Worm (Caenorhabditis elegans) whole organism, L1 larva: ENCODE results near the gene atg-16.1.

Experiments
- C16A3.4 ChIP-seq: fragments of 150-350 bp; optimal IDR thresholded peaks from 2 replicates; lab custom pipeline; 2014; ENCODE audit warnings: missing biosample characterization, missing genetic modification characterization
- F16B12.6 ChIP-seq: fragments of 150-350 bp; optimal IDR thresholded peaks from 2 replicates; lab custom pipeline; 2014; ENCODE audit warnings: missing biosample characterization, missing genetic modification characterization
- alr-1 ChIP-seq: fragments of 200-800 bp; sonication (Bioruptor generic); optimal IDR thresholded peaks from 2 replicates; lab custom pipeline; 2018; ENCODE audit warnings: borderline replicate concordance, mild to moderate bottlenecking, missing genetic modification characterization, missing compliant biosample characterization
- aly-2 ChIP-seq: fragments of 150-350 bp; optimal IDR thresholded peaks from 2 replicates; lab custom pipeline; 2014; ENCODE audit warnings: missing biosample characterization, missing genetic modification characterization
- ama-1 ChIP-seq: fragments of 150-350 bp; optimal IDR thresholded peaks from 2 replicates; lab custom pipeline; 2014
- blmp-1 ChIP-seq: fragments of 150-350 bp; optimal IDR thresholded peaks from 2 replicates; lab custom pipeline; 2014; ENCODE audit warnings: missing biosample characterization, missing genetic modification characterization
- ceh-63 ChIP-seq: fragments of 200-800 bp; sonication (Bioruptor generic); optimal IDR thresholded peaks from 2 replicates; lab custom pipeline; 2018; ENCODE audit warnings: mild to moderate bottlenecking, missing genetic modification characterization, missing compliant biosample characterization
- ceh-82 ChIP-seq, 3 experiments: fragments of 150-350 bp in 1 of 3; sonication (generic microtip) in 2 of 3; optimal IDR thresholded peaks; 2 replicates each; lab custom pipeline; 2014 to 2017; ENCODE audit warnings: missing biosample characterization in 3 of 3, missing genetic modification characterization in 3 of 3
- ceh-90 ChIP-seq: sonication (generic microtip); optimal IDR thresholded peaks from 2 replicates; lab custom pipeline; 2016; ENCODE audit warnings: missing genetic modification characterization, missing compliant biosample characterization
- dsc-1 ChIP-seq: sonication (generic microtip); optimal IDR thresholded peaks from 2 replicates; lab custom pipeline; 2016; ENCODE audit warnings: mild to moderate bottlenecking, missing genetic modification characterization, missing compliant biosample characterization
- egl-13 ChIP-seq: sonication (generic microtip); optimal IDR thresholded peaks from 2 replicates; lab custom pipeline; 2016; ENCODE audit warnings: missing genotype, missing genetic modification reagents, missing genetic modification characterization, missing compliant biosample characterization
- elt-2 ChIP-seq: sonication (generic microtip); optimal IDR thresholded peaks from 2 replicates; lab custom pipeline; 2016; ENCODE audit warnings: missing genetic modification characterization, mild to moderate bottlenecking, inconsistent platforms, missing compliant biosample characterization, missing genetic modification reagents
- ets-5 ChIP-seq: fragments of 200-800 bp; sonication (Bioruptor generic); IDR thresholded peaks from 2 replicates; pipeline ENCODE4 v1.3.6; 2022; ENCODE audit warnings: missing genetic modification characterization, missing compliant biosample characterization
- fkh-10 ChIP-seq: sonication (generic microtip); optimal IDR thresholded peaks from 2 replicates; lab custom pipeline; 2017; ENCODE audit warnings: missing biosample characterization, missing genetic modification reagents, missing genetic modification characterization
- fos-1 ChIP-seq: fragments of 150-350 bp; optimal IDR thresholded peaks from 2 replicates; lab custom pipeline; 2014; ENCODE audit warnings: missing biosample characterization, missing genetic modification characterization
- hlh-4 ChIP-seq: sonication (generic microtip); optimal IDR thresholded peaks from 2 replicates; lab custom pipeline; 2016; ENCODE audit warnings: mild to moderate bottlenecking, missing genetic modification characterization, missing compliant biosample characterization
- hpl-2 ChIP-seq: fragments of 150-350 bp; optimal IDR thresholded peaks from 2 replicates; lab custom pipeline; 2014; ENCODE audit warnings: missing biosample characterization, missing genetic modification reagents, missing genetic modification characterization
- irx-1 ChIP-seq: sonication (generic microtip); optimal IDR thresholded peaks from 2 replicates; lab custom pipeline; 2016; ENCODE audit warnings: missing genetic modification characterization, missing compliant biosample characterization
- lin-14 ChIP-seq: fragments of 200-800 bp; sonication (Bioruptor generic); optimal IDR thresholded peaks from 2 replicates; lab custom pipeline; 2018; ENCODE audit warnings: mild to moderate bottlenecking, missing genetic modification characterization, moderate library complexity, missing compliant biosample characterization
- lin-15B ChIP-seq: fragments of 150-350 bp; sonication (generic microtip); optimal IDR thresholded peaks from 3 replicates; lab custom pipeline; 2014; ENCODE audit warnings: missing biosample characterization, missing genetic modification characterization
- lin-39 ChIP-seq: fragments of 150-350 bp; optimal IDR thresholded peaks from 2 replicates; lab custom pipeline; 2014; ENCODE audit warnings: missing biosample characterization, missing genetic modification reagents, missing genetic modification characterization
- lir-3 ChIP-seq: sonication (generic microtip); optimal IDR thresholded peaks from 2 replicates; lab custom pipeline; 2016; ENCODE audit warnings: mild to moderate bottlenecking, missing genetic modification characterization, moderate library complexity, missing compliant biosample characterization; ENCODE audit not compliant: poor library complexity
- mdl-1 ChIP-seq, 2 experiments: fragments of 150-350 bp; optimal IDR thresholded peaks; 2 replicates each; lab custom pipeline; 2014 to 2017; ENCODE audit warnings: missing biosample characterization in 2 of 2, missing genetic modification characterization in 2 of 2, inconsistent platforms in 1 of 2
- nhr-19 ChIP-seq: fragments of 200-800 bp; sonication (Bioruptor generic); conservative IDR thresholded peaks from 2 replicates; pipeline ENCODE4 v1.3.6; 2022; ENCODE audit warnings: missing genetic modification characterization, missing compliant biosample characterization
- nhr-20 ChIP-seq: sonication (generic microtip); optimal IDR thresholded peaks from 2 replicates; lab custom pipeline; 2016; ENCODE audit warnings: mild to moderate bottlenecking, missing genetic modification characterization, missing compliant biosample characterization
- nhr-237 ChIP-seq: fragments of 150-350 bp; optimal IDR thresholded peaks from 2 replicates; lab custom pipeline; 2014; ENCODE audit warnings: missing biosample characterization, missing genetic modification characterization
- nhr-47 ChIP-seq: sonication (generic microtip); optimal IDR thresholded peaks from 2 replicates; lab custom pipeline; 2016; ENCODE audit warnings: mild to moderate bottlenecking, missing genetic modification characterization, moderate library complexity, missing compliant biosample characterization
- nhr-71 ChIP-seq: sonication (generic microtip); optimal IDR thresholded peaks from 2 replicates; lab custom pipeline; 2016; ENCODE audit warnings: mild to moderate bottlenecking, missing genetic modification characterization, moderate library complexity, missing compliant biosample characterization
- nhr-76 ChIP-seq: sonication (generic microtip); optimal IDR thresholded peaks from 2 replicates; lab custom pipeline; 2017; ENCODE audit warnings: missing biosample characterization, missing genetic modification characterization
- nhr-84 ChIP-seq: sonication (generic microtip); optimal IDR thresholded peaks from 2 replicates; lab custom pipeline; 2017; ENCODE audit warnings: missing biosample characterization, missing genetic modification characterization
- rnt-1 ChIP-seq: sonication (generic microtip); optimal IDR thresholded peaks from 2 replicates; lab custom pipeline; 2016; ENCODE audit warnings: mild to moderate bottlenecking, missing genetic modification characterization, moderate library complexity, missing compliant biosample characterization
- skn-1 ChIP-seq: fragments of 150-350 bp; optimal IDR thresholded peaks from 2 replicates; lab custom pipeline; 2014; ENCODE audit warnings: missing biosample characterization, missing genetic modification characterization
- snu-23 ChIP-seq: sonication (generic microtip); optimal IDR thresholded peaks from 2 replicates; lab custom pipeline; 2016; ENCODE audit warnings: missing genetic modification characterization, missing compliant biosample characterization
- sox-4 ChIP-seq: sonication (generic microtip); optimal IDR thresholded peaks from 2 replicates; lab custom pipeline; 2016; ENCODE audit warnings: missing genetic modification characterization, missing compliant biosample characterization
- sptf-1 ChIP-seq: fragments of 150-350 bp; optimal IDR thresholded peaks from 2 replicates; lab custom pipeline; 2014; ENCODE audit warnings: missing biosample characterization, missing genetic modification characterization
- tbx-2 ChIP-seq: sonication (generic microtip); optimal IDR thresholded peaks from 2 replicates; lab custom pipeline; 2016; ENCODE audit warnings: missing genetic modification characterization, missing compliant biosample characterization
- unc-130 ChIP-seq: fragments of 150-350 bp; optimal IDR thresholded peaks from 2 replicates; lab custom pipeline; 2017; ENCODE audit warnings: missing biosample characterization, missing genetic modification characterization, inconsistent platforms
- unc-30 ChIP-seq: sonication (generic microtip); optimal IDR thresholded peaks from 2 replicates; lab custom pipeline; 2017; ENCODE audit warnings: missing biosample characterization, missing genetic modification characterization
- unc-62 ChIP-seq: fragments of 150-350 bp; optimal IDR thresholded peaks from 2 replicates; lab custom pipeline; 2014; ENCODE audit warnings: missing biosample characterization, missing genetic modification reagents, missing genetic modification characterization
- zag-1 ChIP-seq: fragments of 150-350 bp; optimal IDR thresholded peaks from 2 replicates; lab custom pipeline; 2014; ENCODE audit warnings: missing biosample characterization, missing genetic modification characterization

atg-16.1 gene

ce11 chrX:4440641-4441040 lies 21.6 kb downstream of the atg-16.1 start, which contains the start of gene F15A8.1:
Gene F15A8.1 (plus strand): TSS chrX:4440941.
- TF ChIP-seq sox-4 (tag; lab: Kevin White, UChicago), result no peak

- TF ChIP-seq hlh-4 (no peak), F16B12.6 (tag; lab: Kevin White, UChicago) (no peak), unc-30 (tag; lab: Kevin White, UChicago) (no peak), lin-14 (GFP tag; lab: Kevin White, UChicago) (peak; percentile 11)
- TF ChIP-seq, all 84 proteins: peak for 1
These were observed 22.6 kb downstream of the atg-16.1 start for ce11 chrX:4439616-4440015.

ce11 chrX:4438823-4439222 lies 23.4 kb downstream of the atg-16.1 start:
- no peak for TF ChIP-seq sptf-1 (tag; lab: Kevin White, UChicago)

ce11 chrX:4437555-4437954 lies 24.7 kb downstream of the atg-16.1 start, which contains the start of gene cest-26:
Gene cest-26 (minus strand): TSS chrX:4437655.
- TF ChIP-seq egl-13 (tag; lab: Kevin White, UChicago), result no peak
- no peak for TF ChIP-seq zag-1 (tag; lab: Kevin White, UChicago)
- no peak for TF ChIP-seq unc-30 (tag; lab: Kevin White, UChicago)
- no peak for TF ChIP-seq nhr-237 (tag; lab: Kevin White, UChicago)
- TF ChIP-seq hpl-2 (GFP tag; lab: Kevin White, UChicago), result no peak
- TF ChIP-seq dsc-1 (tag; lab: Kevin White, UChicago), result peak; percentile 7
- peak; percentile 4 for TF ChIP-seq lin-14 (GFP tag; lab: Kevin White, UChicago)
- TF ChIP-seq irx-1 (tag; lab: Kevin White, UChicago), result no peak
- no peak for TF ChIP-seq ama-1
- TF ChIP-seq aly-2, result no peak
- TF ChIP-seq lin-39 (tag; lab: Kevin White, UChicago), result no peak

ce11 chrX:4435396-4435795 lies 26.9 kb downstream of the atg-16.1 start:
- TF ChIP-seq alr-1 (tag; lab: Kevin White, UChicago) (no peak), lin-14 (GFP tag; lab: Kevin White, UChicago) (peak; percentile 10), snu-23 (GFP tag; lab: Kevin White, UChicago) (no peak), nhr-20 (tag; lab: Kevin White, UChicago) (no peak)

- peak in 2 of 3 experiments; percentile 2 to 9 for TF ChIP-seq ceh-82 (tag; optimal IDR thresholded peaks at IDR 0.05; lab: Kevin White, UChicago)
- TF ChIP-seq fkh-10, result peak; percentile 10
- TF ChIP-seq C16A3.4, result no peak
- TF ChIP-seq lin-14 (GFP tag; lab: Kevin White, UChicago), result peak; percentile 63
- no peak for TF ChIP-seq nhr-47 (tag; lab: Kevin White, UChicago)
- TF ChIP-seq skn-1 (tag; lab: Kevin White, UChicago), result peak; percentile 32
These were observed 27.7 kb downstream of the atg-16.1 start for ce11 chrX:4434577-4434976.

ce11 chrX:4429364-4429763 lies 32.9 kb downstream of the atg-16.1 start:
- TF ChIP-seq unc-62 (no peak), nhr-84 (no peak), lir-3 (tag; lab: Kevin White, UChicago) (no peak), unc-130 (no peak), nhr-71 (tag; lab: Kevin White, UChicago) (peak; percentile 45), C16A3.4 (no peak), mdl-1 (tag; optimal IDR thresholded peaks at IDR 0.05; lab: Kevin White, UChicago) (no peak), rnt-1 (peak; percentile 68), ceh-82 (tag; optimal IDR thresholded peaks at IDR 0.05; lab: Kevin White, UChicago) (no peak), nhr-237 (tag; lab: Kevin White, UChicago) (no peak), blmp-1 (tag; lab: Kevin White, UChicago) (no peak), alr-1 (tag; lab: Kevin White, UChicago) (no peak), nhr-76 (no peak), sptf-1 (tag; lab: Kevin White, UChicago) (no peak), tbx-2 (no peak), ets-5 (GFP tag; lab: Robert Waterston, UW) (no peak), ceh-63 (GFP tag; lab: Kevin White, UChicago) (no peak), elt-2 (no peak), lin-39 (tag; lab: Kevin White, UChicago) (peak; percentile 3), nhr-19 (GFP tag; lab: Robert Waterston, UW) (peak; percentile 26; the same call in 1 of the 2 replicates), nhr-20 (tag; lab: Kevin White, UChicago) (no peak), lin-14 (GFP tag; lab: Kevin White, UChicago) (peak; percentile 38), lin-15B (tag; lab: Kevin White, UChicago) (no peak), F16B12.6 (tag; lab: Kevin White, UChicago) (no peak), dsc-1 (tag; lab: Kevin White, UChicago) (peak; percentile 10), fos-1 (tag; lab: Kevin White, UChicago) (no peak), ceh-90 (tag; lab: Kevin White, UChicago) (no peak)
